Fruit fly (Drosophila melanogaster): ENCODE data around the gene CG33647.

DNA sequence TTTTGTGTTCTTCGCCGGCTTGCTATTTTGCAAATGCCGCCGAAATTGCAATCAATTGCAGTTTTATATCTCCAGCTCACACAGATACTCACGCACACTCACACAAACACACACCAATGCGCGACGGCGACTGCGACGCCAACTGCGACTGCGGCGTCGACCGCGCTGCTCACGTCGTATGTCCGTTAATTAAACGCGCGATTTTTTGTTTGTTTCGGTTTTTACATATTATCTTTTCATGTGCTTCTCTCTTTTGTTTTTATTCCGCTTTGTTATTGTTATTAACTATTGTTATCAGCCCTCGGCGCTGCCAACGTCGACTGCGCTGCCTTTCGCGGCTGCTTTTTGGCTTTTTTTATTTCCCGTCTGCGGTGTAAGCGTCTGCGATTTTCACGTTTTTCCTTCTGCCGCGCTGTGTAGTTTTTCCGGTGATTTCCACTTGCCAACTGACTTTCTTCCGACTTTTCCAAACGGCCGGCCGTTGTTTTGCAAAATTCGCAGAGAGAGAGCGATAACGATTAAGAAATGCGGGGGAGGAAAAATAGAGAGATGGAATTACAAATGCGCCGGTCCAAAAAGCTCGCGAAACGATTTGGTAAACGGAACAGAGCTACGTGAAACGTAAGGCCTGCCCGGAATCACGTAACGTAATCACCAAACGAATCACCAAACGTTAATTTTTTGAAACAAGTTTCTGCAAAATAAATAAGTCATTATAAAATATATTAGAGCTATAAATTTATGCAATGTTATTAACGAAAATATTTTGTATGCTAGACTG, 1.0 kb upstream of the CG33647 start, which contains the start of gene fz2:
- TF ChIP-seq psq (optimal IDR thresholded peaks at IDR 0.05): no peak
- no peak for TF ChIP-seq ttk (optimal IDR thresholded peaks at IDR 0.05)
- no peak for TF ChIP-seq Sin3A (optimal IDR thresholded peaks at IDR 0.05)
- TF ChIP-seq insv (optimal IDR thresholded peaks at IDR 0.05): no peak
- TF ChIP-seq Myc (optimal IDR thresholded peaks at IDR 0.05): no peak
- no peak for TF ChIP-seq h (optimal IDR thresholded peaks at IDR 0.05)

Data from Kc167 (cell line).